Worm (Caenorhabditis elegans): ENCODE measurements around the gene F42A6.2.

- TF ChIP-seq elt-1 (tag; optimal IDR thresholded peaks at IDR 0.05; ENCODE audit: borderline replicate concordance, insufficient read depth) (no peak), nhr-12 (tag; optimal IDR thresholded peaks at IDR 0.05) (no peak), zip-8 (tag; optimal IDR thresholded peaks at IDR 0.05) (no peak), nhr-76 (tag; optimal IDR thresholded peaks at IDR 0.05) (no peak)
Measured at ce11 chrIV:3382338-3382907, 41.2 kb downstream of the F42A6.2 start, which contains the start of gene B0546.3.

Measured in whole organism, mixed stage, embryonic.